Fruit fly (Drosophila melanogaster): Measurements from ENCODE around the gene Pkc98E.

The Pkc98E gene

DNA sequence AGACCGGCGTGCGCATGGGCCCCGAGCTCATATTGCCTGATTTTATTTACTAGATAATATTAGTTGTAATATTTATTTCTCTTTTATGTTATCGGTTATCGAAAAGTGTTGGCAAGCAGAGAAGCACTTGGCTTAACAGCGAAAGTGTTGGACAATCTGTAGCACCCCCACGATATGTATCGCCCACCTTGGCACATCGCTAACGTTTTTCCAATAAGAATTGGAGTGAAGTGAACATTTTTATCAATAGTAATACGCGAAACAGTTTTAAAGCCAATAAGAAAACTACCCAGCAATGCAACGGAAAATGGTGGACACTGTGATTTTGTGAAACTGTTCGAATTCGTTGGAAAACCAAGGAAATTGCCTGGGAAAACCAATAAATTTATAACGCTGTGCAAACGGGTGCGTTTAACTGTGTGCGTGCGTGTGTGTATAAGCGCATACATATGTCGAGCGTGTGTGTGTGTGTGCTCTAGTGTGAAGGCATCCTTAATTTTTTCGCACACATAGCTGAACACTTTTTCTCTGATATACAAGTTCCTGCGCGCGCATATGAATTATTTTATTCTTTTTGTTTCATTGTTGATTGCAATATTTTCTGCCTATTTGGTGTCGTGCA is at the start of gene Pkc98E, which contains the start of gene Slu7 (continued):
- peak; percentile 92 for TF ChIP-seq CG9932 (GFP tag; IDR thresholded peaks at IDR 0.05)
- peak; percentile 68 for TF ChIP-seq CG18599 (GFP tag; optimal IDR thresholded peaks at IDR 0.05)
- TF ChIP-seq danr (GFP tag; IDR thresholded peaks at IDR 0.05) = no peak
- peak; percentile 73 for TF ChIP-seq CG10543 (GFP tag; optimal IDR thresholded peaks at IDR 0.05)
- TF ChIP-seq MBD-R2 (GFP tag; IDR thresholded peaks at IDR 0.05) = peak; percentile 87
- TF ChIP-seq CG4707 (GFP tag; optimal IDR thresholded peaks at IDR 0.05) = no peak
- TF ChIP-seq dimm (GFP tag; IDR thresholded peaks at IDR 0.05) = no peak
- peak; percentile 47 for TF ChIP-seq CG8089 (GFP tag; optimal IDR thresholded peaks at IDR 0.05)
- no peak for TF ChIP-seq prd (optimal IDR thresholded peaks at IDR 0.05)
- peak; percentile 76 for TF ChIP-seq prd (GFP tag; IDR thresholded peaks at IDR 0.05)
- peak; percentile 99 for TF ChIP-seq Elba2 (GFP tag; optimal IDR thresholded peaks at IDR 0.05)
- peak; percentile 53 for TF ChIP-seq ssp (GFP tag; IDR thresholded peaks at IDR 0.05)
- peak; percentile 57 to 60 for TF ChIP-seq Pdp1 (GFP tag; optimal IDR thresholded peaks at IDR 0.05)
- TF ChIP-seq CG2678 (tag; optimal IDR thresholded peaks at IDR 0.05) = peak; percentile 39
- peak; percentile 9 for TF ChIP-seq CG12104 (GFP tag; optimal IDR thresholded peaks at IDR 0.05)
- no peak for TF ChIP-seq sc (optimal IDR thresholded peaks at IDR 0.05)
- no peak for TF ChIP-seq sc (GFP tag; optimal IDR thresholded peaks at IDR 0.05)
- peak; percentile 44 for TF ChIP-seq CG2712 (tag; optimal IDR thresholded peaks at IDR 0.05)
- peak; percentile 89 for TF ChIP-seq CG13287 (GFP tag; IDR thresholded peaks at IDR 0.05; ENCODE audit: partially characterized antibody)
- TF ChIP-seq CG6791 (GFP tag; IDR thresholded peaks at IDR 0.05; ENCODE audit: partially characterized antibody) = peak; percentile 95
- TF ChIP-seq Camta (GFP tag; optimal IDR thresholded peaks at IDR 0.05) = peak; percentile 39
- no peak for TF ChIP-seq fd102C (GFP tag; optimal IDR thresholded peaks at IDR 0.05)
- peak; percentile 85 for TF ChIP-seq onecut (GFP tag; IDR thresholded peaks at IDR 0.05)
- peak; percentile 80 for TF ChIP-seq nerfin-2 (GFP tag; IDR thresholded peaks at IDR 0.05; ENCODE audit: partially characterized antibody)
- peak; percentile 52; the same call in 1 of the 2 replicates for TF ChIP-seq wdn (GFP tag; IDR thresholded peaks at IDR 0.05)
- no peak for TF ChIP-seq CG6854 (GFP tag; optimal IDR thresholded peaks at IDR 0.05)
- TF ChIP-seq CG17359 (tag; optimal IDR thresholded peaks at IDR 0.05) = peak; percentile 42
- TF ChIP-seq CG6175 (GFP tag; IDR thresholded peaks at IDR 0.05) = 0 out of 3 replicates have a peak, but pooled peaks have one; percentile 43
- TF ChIP-seq Blimp-1 (GFP tag; optimal IDR thresholded peaks at IDR 0.05) = peak; percentile 16
- no peak for TF ChIP-seq CG3838 (GFP tag; optimal IDR thresholded peaks at IDR 0.05)
- peak; percentile 31; the same call in 1 of the 2 replicates for TF ChIP-seq CG4404 (GFP tag; IDR thresholded peaks at IDR 0.05)
- no peak for TF ChIP-seq toy (GFP tag; IDR thresholded peaks at IDR 0.05)
- peak; percentile 9 for TF ChIP-seq CG9727 (GFP tag; optimal IDR thresholded peaks at IDR 0.05)
- peak; percentile 55 for TF ChIP-seq row (GFP tag; IDR thresholded peaks at IDR 0.05)
- peak; percentile 60 for TF ChIP-seq bab2 (GFP tag; optimal IDR thresholded peaks at IDR 0.05)
- peak; percentile 18 for TF ChIP-seq gem (tag; optimal IDR thresholded peaks at IDR 0.05)
- TF ChIP-seq scrt (GFP tag; optimal IDR thresholded peaks at IDR 0.05) = peak; percentile 19
- TF ChIP-seq kay (GFP tag; optimal IDR thresholded peaks at IDR 0.05) = peak; percentile 17
- no peak for TF ChIP-seq aop (GFP tag; IDR thresholded peaks at IDR 0.05)
- TF ChIP-seq CG11695 (GFP tag; IDR thresholded peaks at IDR 0.05) = no peak
- TF ChIP-seq CG11560 (tag; IDR thresholded peaks at IDR 0.05) = no peak
- peak; percentile 79 for TF ChIP-seq Antp (GFP tag; optimal IDR thresholded peaks at IDR 0.05)
- TF ChIP-seq CG8290 (GFP tag; optimal IDR thresholded peaks at IDR 0.05) = peak; percentile 59
- TF ChIP-seq CG8290 (tag; optimal IDR thresholded peaks at IDR 0.05) = peak; percentile 71 to 93
- peak; percentile 21 for TF ChIP-seq Meics (GFP tag; optimal IDR thresholded peaks at IDR 0.05)
- peak; percentile 10 for TF ChIP-seq schlank (tag; optimal IDR thresholded peaks at IDR 0.05)
- no peak for TF ChIP-seq wek (GFP tag; optimal IDR thresholded peaks at IDR 0.05)
- TF ChIP-seq Atf-2 (GFP tag; optimal IDR thresholded peaks at IDR 0.05) = no peak
- no peak for TF ChIP-seq sqz (GFP tag; optimal IDR thresholded peaks at IDR 0.05)
- no peak for TF ChIP-seq CG3726 (GFP tag; IDR thresholded peaks at IDR 0.05)
- no peak for TF ChIP-seq CG17186 (GFP tag; optimal IDR thresholded peaks at IDR 0.05)
